Fruit fly (Drosophila melanogaster): ENCODE data around the gene CG4815.

dm6 chr3R:27957967-27958366 is 32.6 kb downstream of the CG4815 start:
- TF ChIP-seq toe (GFP tag; optimal IDR thresholded peaks at IDR 0.05) (no peak), CG7101 (tag; optimal IDR thresholded peaks at IDR 0.05) (no peak), Mnt (GFP tag; optimal IDR thresholded peaks at IDR 0.05) (no peak), CG7045 (GFP tag; optimal IDR thresholded peaks at IDR 0.05) (no peak), ovo (GFP tag; optimal IDR thresholded peaks at IDR 0.05) (no peak), CG12768 (GFP tag; optimal IDR thresholded peaks at IDR 0.05) (no peak), CG5204 (GFP tag; optimal IDR thresholded peaks at IDR 0.05) (no peak), cic (GFP tag; optimal IDR thresholded peaks at IDR 0.05) (no peak), CG1620 (GFP tag; optimal IDR thresholded peaks at IDR 0.05) (no peak), CG33017 (tag; optimal IDR thresholded peaks at IDR 0.05) (no peak), CG11617 (GFP tag; optimal IDR thresholded peaks at IDR 0.05) (no peak), pad (GFP tag; optimal IDR thresholded peaks at IDR 0.05) (no peak), Crg-1 (GFP tag; optimal IDR thresholded peaks at IDR 0.05) (no peak)

Data from whole organism, adult.